Fruit fly (Drosophila melanogaster) whole organism, adult: ENCODE measurements around the gene ABCB7.

Experiments used
- CG33017 ChIP-seq: fragments of 200-800 bp; sonication (Bioruptor generic); optimal IDR thresholded peaks from 2 replicates; lab custom pipeline; 2018; ENCODE audit warnings: missing biosample characterization, mild to moderate bottlenecking, missing genetic modification characterization, moderate library complexity
- CG7045 ChIP-seq: fragments of 200-800 bp; sonication (Bioruptor generic); optimal IDR thresholded peaks from 2 replicates; lab custom pipeline; 2017; ENCODE audit warnings: missing biosample characterization, mild to moderate bottlenecking, missing genetic modification characterization
- cnc ChIP-seq, 2 experiments: fragments of >200 bp; optimal IDR thresholded peaks; 2 replicates each; lab custom pipeline; 2017
- kay ChIP-seq: fragments of 200-800 bp; sonication (Bioruptor generic); peaks from one replicate; lab custom pipeline; 2016; ENCODE audit warnings: missing biosample characterization, missing genetic modification characterization, borderline replicate concordance

DNA sequence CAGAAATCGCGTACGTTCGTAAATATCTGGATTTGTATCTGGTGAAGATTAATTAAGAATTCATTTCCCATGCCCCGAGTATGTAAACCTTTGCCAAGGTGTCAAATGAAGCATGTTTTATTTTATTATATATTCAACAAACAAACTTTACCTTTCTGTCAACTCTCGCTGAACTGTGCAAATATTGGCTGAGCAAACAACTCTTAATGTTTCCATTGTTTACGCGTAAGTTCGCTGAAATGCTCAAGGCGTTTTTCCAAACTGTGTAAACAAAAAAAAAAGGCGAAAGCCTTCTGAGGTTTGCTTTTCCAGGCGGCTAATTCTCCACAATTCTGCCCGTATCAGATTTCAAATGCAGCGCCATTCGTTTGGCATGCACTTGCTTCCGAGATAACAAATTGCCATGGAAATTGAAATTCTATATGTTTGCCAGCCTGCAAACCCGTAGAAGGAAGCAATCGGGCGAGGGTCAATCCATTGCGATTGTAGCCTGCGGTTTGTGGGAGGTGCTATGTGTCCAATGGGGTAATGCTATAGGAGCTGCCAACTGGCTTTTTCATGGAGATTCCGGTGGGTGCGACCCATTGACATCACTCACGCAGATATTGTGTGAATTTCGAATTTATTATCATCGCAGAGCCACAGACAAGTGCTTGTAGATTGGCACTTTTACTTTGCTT lies 26.4 kb upstream of the ABCB7 start:
- TF ChIP-seq cnc (optimal IDR thresholded peaks at IDR 0.05; lab: Kevin White, UChicago) (no peak), kay (GFP tag; lab: Kevin White, UChicago) (no peak), CG33017 (peak; percentile 85), CG7045 (GFP tag; lab: Kevin White, UChicago) (peak; percentile 96)
